Fruit fly (Drosophila melanogaster): ENCODE measurements around the gene Rala.

Gene Rala

dm6 chrX:3719480-3720064 is at the start of gene Rala, which contains the start of gene Tlk (continued):
- TF ChIP-seq shn (GFP tag; optimal IDR thresholded peaks at IDR 0.05) (peak; percentile 25), CG1832 (GFP tag; optimal IDR thresholded peaks at IDR 0.05) (no peak), CG33213 (GFP tag; optimal IDR thresholded peaks at IDR 0.05) (peak; percentile 94), CG6689 (GFP tag; IDR thresholded peaks at IDR 0.05) (no peak), Mad (GFP tag; optimal IDR thresholded peaks at IDR 0.05) (no peak), Sox102F (GFP tag; optimal IDR thresholded peaks at IDR 0.05) (no peak), CG10274 (GFP tag; optimal IDR thresholded peaks at IDR 0.05) (no peak), CG9727 (GFP tag; optimal IDR thresholded peaks at IDR 0.05) (no peak), CG1603 (tag; optimal IDR thresholded peaks at IDR 0.05) (peak; percentile 86), Dref (GFP tag; IDR thresholded peaks at IDR 0.05) (peak; percentile 65), tup (GFP tag; optimal IDR thresholded peaks at IDR 0.05) (no peak), CG30403 (GFP tag; optimal IDR thresholded peaks at IDR 0.05) (no peak), Asciz (GFP tag; optimal IDR thresholded peaks at IDR 0.05) (no peak), her (GFP tag; optimal IDR thresholded peaks at IDR 0.05) (peak; percentile 91), CG14965 (GFP tag; optimal IDR thresholded peaks at IDR 0.05; ENCODE audit: borderline replicate concordance) (no peak), CG18619 (GFP tag; optimal IDR thresholded peaks at IDR 0.05) (no peak), Nf-YC (tag; optimal IDR thresholded peaks at IDR 0.05) (no peak), tgo (GFP tag; IDR thresholded peaks at IDR 0.05) (no peak), cwo (GFP tag; optimal IDR thresholded peaks at IDR 0.05) (no peak), CkIIα-i1 (GFP tag; IDR thresholded peaks at IDR 0.05) (no peak), CG10366 (GFP tag; IDR thresholded peaks at IDR 0.05) (0 out of 2 replicates have a peak, but pooled peaks have one; percentile 10), corto (GFP tag; optimal IDR thresholded peaks at IDR 0.05) (no peak), CG2678 (tag; optimal IDR thresholded peaks at IDR 0.05) (no peak), Xrp1 (GFP tag; IDR thresholded peaks at IDR 0.05) (0 out of 2 replicates have a peak, but pooled peaks have one; percentile 8), CG6854 (GFP tag; optimal IDR thresholded peaks at IDR 0.05) (no peak), kah (GFP tag; optimal IDR thresholded peaks at IDR 0.05) (no peak), Poxn (GFP tag; IDR thresholded peaks at IDR 0.05) (no peak), az2 (GFP tag; optimal IDR thresholded peaks at IDR 0.05) (no peak), CG12071 (GFP tag; optimal IDR thresholded peaks at IDR 0.05) (no peak), pros (GFP tag; optimal IDR thresholded peaks at IDR 0.05) (no peak), CG3838 (GFP tag; optimal IDR thresholded peaks at IDR 0.05) (no peak), amos (GFP tag; IDR thresholded peaks at IDR 0.05; ENCODE audit: partially characterized antibody) (peak; percentile 62; the same call in 1 of the 2 replicates), CG34224 (GFP tag; IDR thresholded peaks at IDR 0.05; ENCODE audit: partially characterized antibody) (peak; percentile 51; the same call in 2 of the 3 replicates), ERR (GFP tag; optimal IDR thresholded peaks at IDR 0.05) (no peak), ATbp (GFP tag; optimal IDR thresholded peaks at IDR 0.05) (no peak), p53 (GFP tag; optimal IDR thresholded peaks at IDR 0.05) (no peak), peb (GFP tag; IDR thresholded peaks at IDR 0.05) (no peak), bab2 (GFP tag; optimal IDR thresholded peaks at IDR 0.05) (no peak), en (GFP tag; optimal IDR thresholded peaks at IDR 0.05) (no peak), z (GFP tag; IDR thresholded peaks at IDR 0.05) (no peak), caup (GFP tag; optimal IDR thresholded peaks at IDR 0.05; ENCODE audit: severe bottlenecking) (peak; percentile 16), mam (GFP tag; optimal IDR thresholded peaks at IDR 0.05) (no peak), dpn (GFP tag; optimal IDR thresholded peaks at IDR 0.05) (peak; percentile 38 to 45), ranshi (GFP tag; IDR thresholded peaks at IDR 0.05) (peak; percentile 18; the same call in 1 of the 2 replicates), rib (GFP tag; IDR thresholded peaks at IDR 0.05) (peak; percentile 20; the same call in 1 of the 2 replicates), CG32532 (GFP tag; IDR thresholded peaks at IDR 0.05) (0 out of 2 replicates have a peak, but pooled peaks have one; percentile 11), ab (GFP tag; optimal IDR thresholded peaks at IDR 0.05) (no peak), Bgb (GFP tag; IDR thresholded peaks at IDR 0.05; ENCODE audit: partially characterized antibody) (peak; percentile 75), CG6175 (GFP tag; IDR thresholded peaks at IDR 0.05) (no peak), CG10431 (GFP tag; optimal IDR thresholded peaks at IDR 0.05) (no peak)
